Worm (Caenorhabditis elegans) whole organism, L4/young adult: Measurements from ENCODE around the gene D1086.9.

ENCODE experiments used
- W03F9.2 ChIP-seq: fragments of 150-350 bp; optimal IDR thresholded peaks from 2 replicates; lab custom pipeline; 2014; ENCODE audit warnings: missing biosample characterization, missing genetic modification characterization
- him-1 ChIP-seq: sonication (generic microtip); optimal IDR thresholded peaks from 2 replicates; lab custom pipeline; 2016; ENCODE audit warnings: missing genotype, missing genetic modification reagents, missing genetic modification characterization, missing compliant biosample characterization

ce11 chrV:14128858-14129257 lies 24.8 kb downstream of the D1086.9 start:
- no peak for TF ChIP-seq him-1 (tag; lab: Kevin White, UChicago)
- TF ChIP-seq W03F9.2 (tag; lab: Kevin White, UChicago), result no peak
